Fruit fly (Drosophila melanogaster) whole organism, prepupa: ENCODE measurements around the gene CG10702.

Experiments used
- CG10669 ChIP-seq: fragments of 200-800 bp; sonication (Bioruptor generic); optimal IDR thresholded peaks from 3 replicates; lab custom pipeline; 2018; ENCODE audit warnings: missing biosample characterization, mild to moderate bottlenecking, missing genetic modification characterization, moderate library complexity
- CG11762 ChIP-seq: fragments of 200-800 bp; sonication (Bioruptor generic); optimal IDR thresholded peaks from 3 replicates; lab custom pipeline; 2016; ENCODE audit warnings: missing biosample characterization, missing genetic modification characterization; ENCODE audit not compliant: insufficient read depth
- CG6163 ChIP-seq: fragments of 200-800 bp; sonication (Bioruptor generic); IDR thresholded peaks from 3 replicates; pipeline ENCODE4 v1.3.6; 2022; ENCODE audit warnings: missing biosample characterization, missing genetic modification characterization
- CG6808 ChIP-seq: fragments of 200-800 bp; sonication (Bioruptor generic); optimal IDR thresholded peaks from 3 replicates; lab custom pipeline; 2017; ENCODE audit warnings: missing biosample characterization, missing genetic modification characterization, mild to moderate bottlenecking, moderate library complexity, missing genetic modification reagents
- Sox14 ChIP-seq: fragments of 200-800 bp; sonication (Bioruptor generic); optimal IDR thresholded peaks from 3 replicates; lab custom pipeline; 2016; ENCODE audit warnings: missing biosample characterization, missing genetic modification characterization
- cyc ChIP-seq: fragments of 200-800 bp; sonication (Bioruptor generic); optimal IDR thresholded peaks from 3 replicates; lab custom pipeline; 2016; ENCODE audit warnings: missing biosample characterization, missing genetic modification characterization

dm6 chr2L:19068393-19068792 lies 1.3 kb downstream of the CG10702 start:
- TF ChIP-seq CG10669 (GFP tag; lab: Kevin White, UChicago) = no peak
- TF ChIP-seq CG11762 (GFP tag; lab: Kevin White, UChicago) = no peak
- TF ChIP-seq CG6163 (GFP tag; lab: Robert Waterston, UW) = no peak
- no peak for TF ChIP-seq cyc (GFP tag; lab: Kevin White, UChicago)
- no peak for TF ChIP-seq CG6808 (GFP tag; lab: Kevin White, UChicago)
- TF ChIP-seq Sox14 (GFP tag; lab: Kevin White, UChicago) = no peak
